Worm (Caenorhabditis elegans) whole organism, early embryonic: ENCODE measurements around the gene pals-25.

Experiments used
- aly-1 ChIP-seq: sonication (generic microtip); optimal IDR thresholded peaks from 2 replicates; lab custom pipeline; 2016; ENCODE audit warnings: missing genetic modification characterization, missing compliant biosample characterization
- ama-1 ChIP-seq: fragments of 150-350 bp; optimal IDR thresholded peaks from 2 replicates; lab custom pipeline; 2014
- ceh-36 ChIP-seq: sonication (generic microtip); optimal IDR thresholded peaks from 2 replicates; lab custom pipeline; 2016; ENCODE audit warnings: missing genetic modification characterization, inconsistent platforms, missing compliant biosample characterization
- ets-7 ChIP-seq: sonication (generic microtip); optimal IDR thresholded peaks from 2 replicates; lab custom pipeline; 2016; ENCODE audit warnings: missing genotype, missing genetic modification characterization, missing compliant biosample characterization
- hmbx-1 ChIP-seq: sonication (generic microtip); optimal IDR thresholded peaks from 2 replicates; lab custom pipeline; 2016; ENCODE audit warnings: mild to moderate bottlenecking, missing genetic modification characterization, missing compliant biosample characterization
- hmg-4 ChIP-seq: fragments of 200-800 bp; sonication (Bioruptor generic); optimal IDR thresholded peaks from 2 replicates; lab custom pipeline; 2018; ENCODE audit warnings: mild to moderate bottlenecking, missing genetic modification characterization, missing compliant biosample characterization
- pes-1 ChIP-seq: fragments of 200-800 bp; sonication (Bioruptor generic); IDR thresholded peaks from 2 replicates; pipeline ENCODE4 v1.3.6; 2022; ENCODE audit warnings: missing genetic modification reagents, missing genetic modification characterization, missing compliant biosample characterization
- scrt-1 ChIP-seq: fragments of 200-800 bp; sonication (Bioruptor generic); IDR thresholded peaks from 2 replicates; pipeline ENCODE4 v1.3.6; 2022; ENCODE audit warnings: missing genetic modification characterization, missing compliant biosample characterization
- sea-1 ChIP-seq: fragments of 200-800 bp; sonication (Bioruptor generic); conservative IDR thresholded peaks from 2 replicates; pipeline ENCODE4 v1.3.6; 2022; ENCODE audit warnings: missing genetic modification characterization, missing compliant biosample characterization
- tbx-37 ChIP-seq: fragments of 200-800 bp; sonication (Bioruptor generic); conservative IDR thresholded peaks from 2 replicates; pipeline ENCODE4 v1.3.6; 2022; ENCODE audit warnings: missing genetic modification reagents, missing genetic modification characterization, missing compliant biosample characterization
- tra-4 ChIP-seq: sonication (generic microtip); optimal IDR thresholded peaks from 2 replicates; lab custom pipeline; 2017; ENCODE audit warnings: missing genetic modification characterization, missing compliant biosample characterization

DNA sequence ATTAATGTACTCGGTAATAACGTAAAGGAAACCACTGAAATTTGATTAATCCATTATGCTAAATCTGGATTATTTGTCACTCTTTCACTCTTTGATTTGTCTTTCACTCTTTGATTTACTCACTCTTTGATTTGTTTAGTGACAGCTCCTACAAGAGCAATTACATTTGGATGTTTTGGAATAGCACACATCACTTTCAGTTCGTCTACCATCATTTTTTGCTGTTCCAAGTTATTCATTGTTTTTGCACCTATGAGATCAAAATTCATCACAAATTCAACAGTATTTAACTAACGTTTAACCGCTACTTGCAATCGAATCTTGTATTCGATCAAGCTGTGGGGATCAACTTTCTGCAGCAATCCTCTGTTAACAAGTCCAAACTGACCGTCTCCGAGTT is 14.8 kb downstream of the pals-25 start:
- TF ChIP-seq sea-1 (no peak), pes-1 (no peak), tra-4 (tag; lab: Kevin White, UChicago) (no peak), tbx-37 (no peak), hmbx-1 (tag; lab: Kevin White, UChicago) (no peak), scrt-1 (GFP tag; lab: Robert Waterston, UW) (no peak), ama-1 (lab: Kevin White, UChicago) (no peak), ets-7 (tag; lab: Kevin White, UChicago) (no peak), hmg-4 (GFP tag; lab: Kevin White, UChicago) (no peak), ceh-36 (tag; lab: Kevin White, UChicago) (no peak), aly-1 (no peak)
